Worm (Caenorhabditis elegans): ENCODE measurements around the gene Y43F8B.10.
"Not testable (repeated sequence)": the region's sequence is repeated elsewhere in the genome, so short reads cannot be mapped to it uniquely, and the experiment has no call there.

Y43F8B.10 gene

DNA sequence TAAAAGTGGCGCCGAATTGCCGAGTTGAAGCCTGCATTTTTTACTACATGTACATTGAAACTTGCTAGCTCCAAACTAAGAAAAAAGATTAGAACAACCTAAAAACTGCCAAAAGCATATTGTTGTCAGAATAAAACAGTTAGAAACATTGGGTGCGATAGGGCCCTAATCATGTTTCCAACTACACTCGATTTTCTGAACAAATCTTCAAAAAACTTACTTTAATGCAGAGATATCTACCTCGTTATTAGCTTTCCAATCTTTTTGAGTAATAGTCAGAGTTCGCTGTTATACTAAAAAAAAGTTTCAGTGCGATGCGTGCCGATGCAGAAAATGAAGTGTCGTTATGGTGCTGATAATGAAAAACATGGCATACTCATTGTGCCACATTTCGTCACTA lies 18.6 kb upstream of the Y43F8B.10 start, which contains the start of the genes Y43F8B.13 and Y43F8B.14:
Gene Y43F8B.13, plus strand, starts transcription at position 301 of the 400 bp plus-strand sequence.
Gene Y43F8B.14, minus strand, starts transcription at position 322 of the 400 bp plus-strand sequence.
- TF ChIP-seq him-1 (tag; optimal IDR thresholded peaks at IDR 0.05) (no peak), attf-5 (GFP tag; optimal IDR thresholded peaks at IDR 0.05) (no peak), unc-62 (GFP tag; optimal IDR thresholded peaks at IDR 0.05) (no peak), ama-1 (optimal IDR thresholded peaks at IDR 0.05) (no peak), ama-1 (GFP tag; optimal IDR thresholded peaks at IDR 0.05) (no peak), cebp-2 (GFP tag; IDR thresholded peaks at IDR 0.05) (no peak), Y79H2A.3 (GFP tag; conservative IDR thresholded peaks at IDR 0.05) (no peak), K12H6.12 (tag; optimal IDR thresholded peaks at IDR 0.05) (no peak), egl-44 (GFP tag; IDR thresholded peaks at IDR 0.05) (no peak), ztf-18 (tag; optimal IDR thresholded peaks at IDR 0.05) (no peak)

ce11 chrV:19457120-19457519 lies 17.1 kb upstream of the Y43F8B.10 start, which contains the start of gene Y43F8B.24:
TSS of gene Y43F8B.24 (plus strand) at chrV:19457420.
- TF ChIP-seq repo-1 (tag; optimal IDR thresholded peaks at IDR 0.05) (no peak), egl-18 (GFP tag; IDR thresholded peaks at IDR 0.05) (no peak), aptf-2 (GFP tag; conservative IDR thresholded peaks at IDR 0.05) (no peak), egrh-3 (GFP tag; IDR thresholded peaks at IDR 0.05) (no peak), Y53G8AR.9 (GFP tag; conservative IDR thresholded peaks at IDR 0.05) (no peak), athp-1 (tag; optimal IDR thresholded peaks at IDR 0.05) (no peak), T26A5.8 (tag; optimal IDR thresholded peaks at IDR 0.05) (no peak), die-1 (tag; optimal IDR thresholded peaks at IDR 0.05) (no peak), Y53F4B.3 (GFP tag; IDR thresholded peaks at IDR 0.05) (no peak), F22D6.2 (tag; optimal IDR thresholded peaks at IDR 0.05) (no peak), sdz-38 (tag; optimal IDR thresholded peaks at IDR 0.05) (no peak), ceh-100 (GFP tag; IDR thresholded peaks at IDR 0.05) (no peak), pha-4 (tag; optimal IDR thresholded peaks at IDR 0.05) (no peak)

- TF ChIP-seq efl-1 (GFP tag; optimal IDR thresholded peaks at IDR 0.05) (no peak), B0336.3 (GFP tag; IDR thresholded peaks at IDR 0.05) (no peak), sea-2 (GFP tag; IDR thresholded peaks at IDR 0.05) (no peak), Y79H2A.3 (GFP tag; conservative IDR thresholded peaks at IDR 0.05) (no peak), sptf-2 (GFP tag; optimal IDR thresholded peaks at IDR 0.05) (no peak), snpc-1.1 (tag; optimal IDR thresholded peaks at IDR 0.05; ENCODE audit: insufficient read depth) (no peak), ztf-26 (tag; optimal IDR thresholded peaks at IDR 0.05) (no peak), bed-2 (GFP tag; IDR thresholded peaks at IDR 0.05) (no peak), ceh-91 (GFP tag; IDR thresholded peaks at IDR 0.05) (no peak), ccch-3 (GFP tag; optimal IDR thresholded peaks at IDR 0.05) (no peak), fkh-3 (tag; optimal IDR thresholded peaks at IDR 0.05) (no peak), ceh-40 (GFP tag; IDR thresholded peaks at IDR 0.05) (no peak)
Measured at ce11 chrV:19462020-19462419, 12.2 kb upstream of the Y43F8B.10 start, which contains the start of gene Y43F8B.15. TSS of gene Y43F8B.15 (minus strand) at chrV:19462120.

DNA sequence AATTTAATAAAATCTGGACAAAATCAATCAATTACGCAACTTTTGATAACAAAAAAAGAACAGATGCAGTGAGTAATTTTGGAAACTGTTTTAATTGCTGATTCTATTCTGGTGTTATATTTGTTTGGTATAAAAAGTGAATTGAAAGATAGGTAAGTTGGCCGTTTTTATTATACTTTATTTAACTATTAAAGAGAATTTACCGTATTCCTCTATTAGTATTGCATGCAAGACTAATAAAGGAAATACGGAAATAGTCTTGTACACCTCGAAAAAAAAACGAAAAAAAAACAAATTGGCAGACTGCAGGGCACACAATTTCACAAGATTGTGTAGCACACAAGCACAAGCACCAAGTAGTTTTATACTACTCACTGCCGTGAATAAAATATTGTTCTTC lies 11.7 kb upstream of the Y43F8B.10 start, which contains the start of gene Y43F8B.25:
Gene Y43F8B.25, plus strand, starts transcription at position 301 of the 400 bp plus-strand sequence.
- no peak for TF ChIP-seq B0336.3 (GFP tag; IDR thresholded peaks at IDR 0.05)
- no peak for TF ChIP-seq unc-62 (GFP tag; optimal IDR thresholded peaks at IDR 0.05)
- no peak for TF ChIP-seq D2030.7 (GFP tag; IDR thresholded peaks at IDR 0.05)

ce11 chrV:19466775-19467174 lies 7.5 kb upstream of the Y43F8B.10 start:
- not testable (repeated sequence) for TF ChIP-seq snpc-4 (GFP tag; optimal IDR thresholded peaks at IDR 0.05)
- TF ChIP-seq snpc-4 (tag; optimal IDR thresholded peaks at IDR 0.05): peak in 2 of 4 experiments; percentile 57 to 82
